Worm (Caenorhabditis elegans) whole organism, L2 larva: ENCODE data around the gene C55A6.7.
A peak's percentile ranks its signal among the peaks of the same experiment; 100 is the strongest.

Experiments used
- R02D3.7 ChIP-seq: fragments of 150-350 bp; optimal IDR thresholded peaks from 2 replicates; lab custom pipeline; 2014; ENCODE audit warnings: missing biosample characterization, missing genetic modification characterization
- Y55F3AM.14 ChIP-seq: fragments of 200-800 bp; sonication (Bioruptor generic); optimal IDR thresholded peaks from 2 replicates; lab custom pipeline; 2018; ENCODE audit warnings: mild to moderate bottlenecking, missing genetic modification characterization, missing compliant biosample characterization
- ZK546.5 ChIP-seq: sonication (generic microtip); optimal IDR thresholded peaks from 2 replicates; lab custom pipeline; 2017; ENCODE audit warnings: missing biosample characterization, missing genetic modification characterization
- blmp-1 ChIP-seq: sonication (generic microtip); optimal IDR thresholded peaks from 2 replicates; lab custom pipeline; 2017; ENCODE audit warnings: missing genetic modification characterization, mild to moderate bottlenecking, missing compliant biosample characterization, antibody characterized with exemption, moderate library complexity; ENCODE audit not compliant: insufficient read depth
- ceh-16 ChIP-seq: fragments of 150-350 bp; optimal IDR thresholded peaks from 2 replicates; lab custom pipeline; 2014; ENCODE audit warnings: missing biosample characterization, missing genetic modification characterization
- ceh-82 ChIP-seq: fragments of 150-350 bp; optimal IDR thresholded peaks from 2 replicates; lab custom pipeline; 2014; ENCODE audit warnings: missing biosample characterization, missing genetic modification characterization
- dmd-4 ChIP-seq: sonication (generic microtip); optimal IDR thresholded peaks from 2 replicates; lab custom pipeline; 2017; ENCODE audit warnings: missing biosample characterization, missing genetic modification characterization
- egl-27 ChIP-seq: sonication (generic microtip); optimal IDR thresholded peaks from 3 replicates; lab custom pipeline; 2017; ENCODE audit warnings: missing biosample characterization, missing genetic modification reagents, missing genetic modification characterization
- elt-3 ChIP-seq: sonication (generic microtip); optimal IDR thresholded peaks from 2 replicates; lab custom pipeline; 2017; ENCODE audit warnings: missing biosample characterization, missing genetic modification characterization
- fos-1 ChIP-seq: fragments of 150-350 bp; optimal IDR thresholded peaks from 2 replicates; lab custom pipeline; 2014; ENCODE audit warnings: missing biosample characterization, missing genetic modification characterization
- gmeb-1 ChIP-seq: fragments of 150-350 bp; optimal IDR thresholded peaks from 2 replicates; lab custom pipeline; 2014; ENCODE audit warnings: missing biosample characterization, missing genetic modification characterization
- lin-13 ChIP-seq: fragments of 150-350 bp; optimal IDR thresholded peaks from 2 replicates; lab custom pipeline; 2014; ENCODE audit warnings: missing biosample characterization, missing genetic modification reagents, missing genetic modification characterization
- mbf-1 ChIP-seq: sonication (generic microtip); optimal IDR thresholded peaks from 2 replicates; lab custom pipeline; 2017; ENCODE audit warnings: missing biosample characterization, missing genetic modification characterization
- mdl-1 ChIP-seq, 2 experiments: fragments of 150-350 bp in 1 of 2; sonication (generic microtip) in 1 of 2; optimal IDR thresholded peaks; 2 replicates each; lab custom pipeline; 2017; ENCODE audit warnings: missing biosample characterization in 2 of 2, missing genetic modification characterization in 2 of 2
- nhr-10 ChIP-seq: sonication (generic microtip); optimal IDR thresholded peaks from 2 replicates; lab custom pipeline; 2017; ENCODE audit warnings: missing biosample characterization, missing genetic modification characterization
- nhr-11 ChIP-seq: fragments of 150-350 bp; optimal IDR thresholded peaks from 2 replicates; lab custom pipeline; 2014; ENCODE audit warnings: missing biosample characterization, missing genetic modification characterization
- nhr-12 ChIP-seq: fragments of 150-350 bp; optimal IDR thresholded peaks from 2 replicates; lab custom pipeline; 2014; ENCODE audit warnings: missing biosample characterization, missing genetic modification characterization
- nhr-129 ChIP-seq: fragments of 150-350 bp; optimal IDR thresholded peaks from 2 replicates; lab custom pipeline; 2014; ENCODE audit warnings: missing biosample characterization, missing genetic modification characterization
- nhr-23 ChIP-seq: fragments of 150-350 bp; optimal IDR thresholded peaks from 2 replicates; lab custom pipeline; 2014; ENCODE audit warnings: missing biosample characterization, missing genetic modification reagents, missing genetic modification characterization
- nhr-237 ChIP-seq: fragments of 150-350 bp; optimal IDR thresholded peaks from 2 replicates; lab custom pipeline; 2014; ENCODE audit warnings: missing biosample characterization, missing genetic modification characterization
- nhr-25 ChIP-seq: fragments of 150-350 bp; sonication (generic microtip); optimal IDR thresholded peaks from 3 replicates; lab custom pipeline; 2014; ENCODE audit warnings: missing biosample characterization, missing genetic modification characterization
- nhr-6 ChIP-seq: fragments of 150-350 bp; optimal IDR thresholded peaks from 2 replicates; lab custom pipeline; 2014; ENCODE audit warnings: missing biosample characterization, missing genetic modification characterization
- peb-1 ChIP-seq: fragments of 150-350 bp; optimal IDR thresholded peaks from 2 replicates; lab custom pipeline; 2014; ENCODE audit warnings: missing biosample characterization, missing genetic modification characterization
- sem-4 ChIP-seq: fragments of 150-350 bp; optimal IDR thresholded peaks from 2 replicates; lab custom pipeline; 2014; ENCODE audit warnings: missing biosample characterization, missing genetic modification reagents, missing genetic modification characterization
- skn-1 ChIP-seq: sonication (generic microtip); optimal IDR thresholded peaks from 2 replicates; lab custom pipeline; 2017; ENCODE audit warnings: missing biosample characterization, missing genetic modification characterization
- sma-3 ChIP-seq: sonication (generic microtip); optimal IDR thresholded peaks from 2 replicates; lab custom pipeline; 2016; ENCODE audit warnings: missing genetic modification reagents, missing genetic modification characterization, missing compliant biosample characterization
- sma-9 ChIP-seq, 2 experiments: fragments of 150-350 bp in 1 of 2; sonication (generic microtip) in 1 of 2; optimal IDR thresholded peaks; 2 replicates each; lab custom pipeline; 2014 to 2016; ENCODE audit warnings: missing genetic modification characterization in 2 of 2, mild to moderate bottlenecking in 1 of 2, missing biosample characterization in 1 of 2, missing compliant biosample characterization in 1 of 2, missing genetic modification reagents in 1 of 2, moderate library complexity in 1 of 2
- snpc-4 ChIP-seq: fragments of 150-350 bp; optimal IDR thresholded peaks from 2 replicates; lab custom pipeline; 2014; ENCODE audit warnings: missing biosample characterization, missing genetic modification characterization
- unc-39 ChIP-seq: fragments of 150-350 bp; optimal IDR thresholded peaks from 2 replicates; lab custom pipeline; 2014; ENCODE audit warnings: missing biosample characterization, missing genetic modification characterization
- unc-55 ChIP-seq: fragments of 150-350 bp; sonication (generic microtip); optimal IDR thresholded peaks from 3 replicates; lab custom pipeline; 2014; ENCODE audit warnings: missing biosample characterization, missing genetic modification reagents, missing genetic modification characterization
- unc-62 ChIP-seq: fragments of 150-350 bp; optimal IDR thresholded peaks from 2 replicates; lab custom pipeline; 2014; ENCODE audit warnings: missing biosample characterization, missing genetic modification reagents, missing genetic modification characterization
- zag-1 ChIP-seq: fragments of 150-350 bp; optimal IDR thresholded peaks from 2 replicates; lab custom pipeline; 2014; ENCODE audit warnings: missing biosample characterization, missing genetic modification characterization
- ztf-1 ChIP-seq: fragments of 200-800 bp; sonication (Bioruptor generic); conservative IDR thresholded peaks from 2 replicates; pipeline ENCODE4 v1.3.6; 2022; ENCODE audit warnings: missing genetic modification characterization, missing compliant biosample characterization

C55A6.7 gene

DNA sequence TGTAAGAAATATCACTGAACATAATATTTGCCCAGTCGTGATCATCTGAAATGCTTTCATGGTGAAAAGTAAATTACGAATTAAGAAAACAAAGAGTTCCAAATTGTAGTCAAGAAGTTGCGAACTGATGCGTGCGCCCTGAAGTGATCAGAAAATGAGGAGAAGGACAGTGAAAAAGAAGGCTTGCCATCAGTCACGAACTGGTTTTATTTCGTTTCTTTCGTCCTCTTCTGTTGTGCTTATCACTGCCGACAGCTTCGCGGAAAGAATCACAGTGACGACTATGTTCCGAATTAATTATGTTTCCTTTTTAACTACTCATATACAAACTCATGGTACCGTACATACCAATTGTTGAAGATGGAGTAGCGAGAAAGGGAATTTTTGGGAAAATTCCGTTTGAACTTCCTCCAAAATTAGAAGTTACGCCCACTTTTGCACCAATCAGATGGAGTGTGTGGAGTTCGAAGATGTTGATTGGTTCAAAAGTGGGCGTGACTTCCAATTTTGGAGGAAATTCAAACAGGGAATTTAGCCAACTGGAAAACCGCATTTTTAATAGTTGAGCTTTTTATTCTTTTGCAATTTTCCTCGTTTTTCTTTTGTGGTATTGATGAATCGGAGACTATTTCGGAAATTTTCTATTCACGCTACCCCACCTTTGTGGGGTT lies 17.1 kb downstream of the C55A6.7 start, which contains the start of gene C55A6.12:
Gene C55A6.12 (minus strand): TSS at position 51 of the 671 bp plus-strand sequence.
- TF ChIP-seq mdl-1 (tag; optimal IDR thresholded peaks at IDR 0.05; lab: Kevin White, UChicago) (no peak), nhr-6 (tag; lab: Kevin White, UChicago) (no peak), gmeb-1 (tag; lab: Kevin White, UChicago) (peak; percentile 10)

ce11 chrV:11500980-11501379 lies 19.4 kb downstream of the C55A6.7 start:
- no peak for TF ChIP-seq unc-55 (GFP tag; lab: Kevin White, UChicago)
- no peak for TF ChIP-seq nhr-10 (tag; lab: Kevin White, UChicago)
- no peak for TF ChIP-seq elt-3
- no peak for TF ChIP-seq sma-9 (GFP tag; optimal IDR thresholded peaks at IDR 0.05; lab: Kevin White, UChicago)
- TF ChIP-seq sma-9 (tag; optimal IDR thresholded peaks at IDR 0.05; lab: Kevin White, UChicago), result no peak
- no peak for TF ChIP-seq nhr-25 (tag; lab: Kevin White, UChicago)
- no peak for TF ChIP-seq nhr-23 (tag; lab: Kevin White, UChicago)
- TF ChIP-seq ZK546.5 (tag; lab: Kevin White, UChicago), result no peak
- no peak for TF ChIP-seq unc-62 (GFP tag; lab: Kevin White, UChicago)
- TF ChIP-seq zag-1 (tag; lab: Kevin White, UChicago), result no peak

DNA sequence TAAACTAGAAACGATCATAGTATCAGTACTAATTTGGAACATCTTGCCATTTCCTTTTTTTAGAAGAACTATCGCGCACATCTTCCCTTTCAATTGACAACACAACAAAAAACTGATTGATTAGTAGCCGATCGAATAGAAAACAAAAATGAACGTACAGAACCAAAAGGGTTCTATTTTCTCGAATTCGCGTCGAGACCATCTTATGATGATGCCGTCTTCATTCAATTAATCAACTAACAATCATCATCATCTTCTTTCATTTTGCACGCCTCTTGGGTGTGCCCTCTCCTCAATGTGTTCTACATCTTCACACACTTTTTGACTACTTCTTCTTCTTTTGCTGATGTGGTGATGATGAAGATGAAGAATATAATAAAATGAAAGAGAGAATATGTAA lies 20.5 kb downstream of the C55A6.7 start:
- TF ChIP-seq gmeb-1 (tag; lab: Kevin White, UChicago), result no peak
- TF ChIP-seq R02D3.7 (tag; lab: Kevin White, UChicago), result no peak
- no peak for TF ChIP-seq Y55F3AM.14 (GFP tag; lab: Kevin White, UChicago)
- TF ChIP-seq lin-13 (GFP tag; lab: Kevin White, UChicago), result no peak
- no peak for TF ChIP-seq nhr-6 (tag; lab: Kevin White, UChicago)
- TF ChIP-seq ZK546.5 (tag; lab: Kevin White, UChicago), result no peak
- no peak for TF ChIP-seq skn-1 (tag; lab: Kevin White, UChicago)
- no peak for TF ChIP-seq nhr-11 (tag; lab: Kevin White, UChicago)
- TF ChIP-seq blmp-1 (tag; lab: Kevin White, UChicago), result peak; percentile 48
- peak; percentile 14 for TF ChIP-seq sma-9 (GFP tag; optimal IDR thresholded peaks at IDR 0.05; lab: Kevin White, UChicago)
- no peak for TF ChIP-seq sma-9 (tag; optimal IDR thresholded peaks at IDR 0.05; lab: Kevin White, UChicago)
- TF ChIP-seq ceh-16 (tag; lab: Kevin White, UChicago), result no peak
- peak; percentile 0 for TF ChIP-seq fos-1 (tag; lab: Kevin White, UChicago)
- TF ChIP-seq zag-1 (tag; lab: Kevin White, UChicago), result no peak
- no peak for TF ChIP-seq peb-1 (tag; lab: Kevin White, UChicago)
- peak; percentile 30 for TF ChIP-seq sma-3 (GFP tag; lab: Kevin White, UChicago)
- no peak for TF ChIP-seq ztf-1 (GFP tag; lab: Robert Waterston, UW)

DNA sequence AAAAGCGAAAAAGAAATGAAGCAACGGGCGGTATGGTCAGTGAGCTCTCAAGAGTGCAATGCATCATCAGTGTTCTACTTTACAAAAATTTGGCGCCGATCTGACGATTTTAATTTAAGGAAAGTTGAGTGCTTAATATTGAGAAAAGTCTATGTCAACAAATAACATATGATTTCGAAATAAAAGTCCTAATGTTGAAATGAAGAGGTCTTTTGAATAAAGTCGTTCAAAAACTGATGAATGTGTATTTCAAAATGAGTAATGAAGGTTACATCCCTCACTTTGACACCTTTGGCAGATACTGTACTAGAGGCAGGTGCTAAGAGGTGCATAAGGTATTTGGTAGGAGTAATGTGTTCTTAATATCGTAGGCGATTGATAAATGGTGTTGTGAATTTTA lies 22.9 kb downstream of the C55A6.7 start:
- TF ChIP-seq peb-1 (tag; lab: Kevin White, UChicago) (no peak), mbf-1 (tag; lab: Kevin White, UChicago) (no peak), nhr-23 (tag; lab: Kevin White, UChicago) (no peak), zag-1 (tag; lab: Kevin White, UChicago) (no peak), snpc-4 (tag; lab: Kevin White, UChicago) (no peak), sma-3 (GFP tag; lab: Kevin White, UChicago) (no peak), Y55F3AM.14 (GFP tag; lab: Kevin White, UChicago) (no peak), nhr-237 (tag; lab: Kevin White, UChicago) (no peak)
- TF ChIP-seq, all 48 proteins: peak for 0

ce11 chrV:11496283-11496682 lies 24.0 kb downstream of the C55A6.7 start, which contains the start of gene htrl-1:
Gene htrl-1 (minus strand): TSS chrV:11496383.
- TF ChIP-seq nhr-129, result no peak
- TF ChIP-seq ceh-82 (tag; lab: Kevin White, UChicago), result no peak
- no peak for TF ChIP-seq elt-3
- TF ChIP-seq, all 48 proteins: peak for 0

DNA sequence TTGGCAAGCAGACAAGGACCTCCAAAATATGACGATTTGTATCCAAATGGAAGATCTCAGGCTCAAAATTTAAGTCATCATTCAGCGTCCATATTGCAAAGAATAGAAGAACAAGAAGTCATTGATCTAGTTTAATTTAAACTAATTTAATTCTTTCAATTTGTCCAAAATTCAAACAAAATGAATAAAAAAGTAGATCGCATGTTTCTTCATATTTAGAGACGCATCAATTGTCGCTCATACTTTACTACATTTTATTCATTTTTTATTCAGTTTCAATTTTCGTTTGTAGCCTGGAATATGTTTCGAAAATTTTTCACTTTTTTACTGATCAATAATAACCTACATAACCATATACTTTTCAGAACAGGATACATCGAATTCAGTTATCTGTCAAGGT lies 27.9 kb downstream of the C55A6.7 start, which contains the start of gene T11F9.21:
Gene T11F9.21 (plus strand): TSS at position 301 of the 400 bp plus-strand sequence.
- TF ChIP-seq nhr-12 (no peak), peb-1 (tag; lab: Kevin White, UChicago) (no peak), R02D3.7 (tag; lab: Kevin White, UChicago) (no peak), lin-13 (GFP tag; lab: Kevin White, UChicago) (no peak), mbf-1 (tag; lab: Kevin White, UChicago) (no peak), snpc-4 (tag; lab: Kevin White, UChicago) (no peak), zag-1 (tag; lab: Kevin White, UChicago) (no peak), gmeb-1 (tag; lab: Kevin White, UChicago) (no peak), nhr-25 (tag; lab: Kevin White, UChicago) (no peak), egl-27 (tag; lab: Kevin White, UChicago) (no peak), dmd-4 (tag; lab: Kevin White, UChicago) (no peak), unc-39 (tag; lab: Kevin White, UChicago) (no peak), Y55F3AM.14 (GFP tag; lab: Kevin White, UChicago) (no peak), sem-4 (tag; lab: Kevin White, UChicago) (no peak), nhr-129 (no peak)
